Worm (Caenorhabditis elegans) whole organism, young adult: ENCODE data around the gene C16C10.8.

Experiments
- B0261.1 ChIP-seq: sonication (generic microtip); optimal IDR thresholded peaks from 2 replicates; lab custom pipeline; 2016; ENCODE audit warnings: mild to moderate bottlenecking, missing genetic modification characterization, moderate library complexity, missing compliant biosample characterization
- C17E4.6 ChIP-seq: fragments of 200-800 bp; sonication (Bioruptor generic); IDR thresholded peaks from 2 replicates; pipeline ENCODE4 v1.3.6; 2022; ENCODE audit warnings: missing genetic modification reagents, missing genetic modification characterization, missing compliant biosample characterization
- D2030.7 ChIP-seq: fragments of 200-800 bp; sonication (Bioruptor generic); IDR thresholded peaks from 2 replicates; pipeline ENCODE4 v1.3.6; 2022; ENCODE audit warnings: missing genetic modification reagents, missing genetic modification characterization, missing compliant biosample characterization
- F49E8.2 ChIP-seq: sonication (generic microtip); optimal IDR thresholded peaks from 3 replicates; lab custom pipeline; 2017; ENCODE audit warnings: missing genetic modification characterization, mild to moderate bottlenecking, missing compliant biosample characterization, antibody characterized with exemption, moderate library complexity; ENCODE audit not compliant: insufficient read depth
- F55B11.4 ChIP-seq: sonication (generic microtip); optimal IDR thresholded peaks from 2 replicates; lab custom pipeline; 2016; ENCODE audit warnings: missing compliant biosample characterization, missing genetic modification characterization, borderline replicate concordance; ENCODE audit not compliant: insufficient read depth
- F57C9.4 ChIP-seq: sonication (generic microtip); optimal IDR thresholded peaks from 2 replicates; lab custom pipeline; 2017; ENCODE audit warnings: mild to moderate bottlenecking, missing genetic modification characterization, missing compliant biosample characterization
- K12H6.12 ChIP-seq: fragments of 200-800 bp; sonication (Bioruptor generic); optimal IDR thresholded peaks from 2 replicates; lab custom pipeline; 2018; ENCODE audit warnings: mild to moderate bottlenecking, missing genetic modification characterization, missing compliant biosample characterization
- Y56A3A.18 ChIP-seq: fragments of 200-800 bp; sonication (Bioruptor generic); IDR thresholded peaks from 2 replicates; pipeline ENCODE4 v1.3.6; 2022; ENCODE audit warnings: missing genetic modification reagents, missing genetic modification characterization, missing compliant biosample characterization
- Y67H2A.10 ChIP-seq: fragments of 200-800 bp; sonication (Bioruptor generic); conservative IDR thresholded peaks from 2 replicates; pipeline ENCODE4 v1.3.6; 2022; ENCODE audit warnings: missing genetic modification reagents, missing genetic modification characterization, missing compliant biosample characterization
- Y79H2A.3 ChIP-seq: fragments of 200-800 bp; sonication (Bioruptor generic); conservative IDR thresholded peaks from 2 replicates; pipeline ENCODE4 v1.3.6; 2022; ENCODE audit warnings: missing genetic modification reagents, missing genetic modification characterization, missing compliant biosample characterization
- ZK185.1 ChIP-seq: sonication (generic microtip); optimal IDR thresholded peaks from 2 replicates; lab custom pipeline; 2016; ENCODE audit warnings: mild to moderate bottlenecking, missing genetic modification characterization, missing compliant biosample characterization; ENCODE audit not compliant: poor library complexity, severe bottlenecking
- akir-1 ChIP-seq: fragments of 200-800 bp; sonication (Bioruptor generic); optimal IDR thresholded peaks from 2 replicates; lab custom pipeline; 2018; ENCODE audit warnings: mild to moderate bottlenecking, missing genetic modification characterization, moderate library complexity, missing compliant biosample characterization
- aptf-2 ChIP-seq: fragments of 200-800 bp; sonication (Bioruptor generic); conservative IDR thresholded peaks from 2 replicates; pipeline ENCODE4 v1.3.6; 2022; ENCODE audit warnings: missing genetic modification reagents, missing genetic modification characterization, missing compliant biosample characterization
- athp-1 ChIP-seq: sonication (generic microtip); optimal IDR thresholded peaks from 2 replicates; lab custom pipeline; 2017; ENCODE audit warnings: mild to moderate bottlenecking, missing genetic modification characterization, missing compliant biosample characterization
- attf-3 ChIP-seq: fragments of 200-800 bp; sonication (Bioruptor generic); conservative IDR thresholded peaks from 2 replicates; pipeline ENCODE4 v1.3.6; 2022; ENCODE audit warnings: missing genetic modification reagents, missing genetic modification characterization, missing compliant biosample characterization
- attf-5 ChIP-seq: fragments of 200-800 bp; sonication (Bioruptor generic); optimal IDR thresholded peaks from 2 replicates; lab custom pipeline; 2018; ENCODE audit warnings: mild to moderate bottlenecking, missing genetic modification characterization, missing compliant biosample characterization
- cebp-1 ChIP-seq, 2 experiments: fragments of 200-800 bp in 1 of 2; sonication (Bioruptor generic) in 1 of 2; sonication (generic microtip) in 1 of 2; IDR thresholded peaks in 1 of 2; optimal IDR thresholded peaks in 1 of 2; 2 replicates each; pipeline versions ENCODE4 v1.3.6 to Lab custom; 2017 to 2022; ENCODE audit warnings: missing compliant biosample characterization in 2 of 2, missing genetic modification characterization in 2 of 2, mild to moderate bottlenecking in 1 of 2, missing genetic modification reagents in 1 of 2, moderate library complexity in 1 of 2
- ceh-27 ChIP-seq: fragments of 200-800 bp; sonication (Bioruptor generic); optimal IDR thresholded peaks from 2 replicates; lab custom pipeline; 2018; ENCODE audit warnings: mild to moderate bottlenecking, missing genetic modification characterization, moderate library complexity, missing compliant biosample characterization
- ceh-79 ChIP-seq: sonication (generic microtip); optimal IDR thresholded peaks from 2 replicates; lab custom pipeline; 2017; ENCODE audit warnings: mild to moderate bottlenecking, missing genetic modification characterization, missing compliant biosample characterization
- die-1 ChIP-seq: sonication (generic microtip); optimal IDR thresholded peaks from 2 replicates; lab custom pipeline; 2016; ENCODE audit warnings: missing genotype, mild to moderate bottlenecking, missing genetic modification characterization, missing compliant biosample characterization
- dox-1 ChIP-seq: fragments of 200-800 bp; sonication (Bioruptor generic); IDR thresholded peaks from 2 replicates; pipeline ENCODE4 v1.3.6; 2022; ENCODE audit warnings: missing genetic modification reagents, missing genetic modification characterization, missing compliant biosample characterization
- dpl-1 ChIP-seq: fragments of 150-350 bp; optimal IDR thresholded peaks from 2 replicates; lab custom pipeline; 2014; ENCODE audit warnings: missing biosample characterization, missing genetic modification reagents, missing genetic modification characterization
- efl-1 ChIP-seq: fragments of 150-350 bp; optimal IDR thresholded peaks from 2 replicates; lab custom pipeline; 2014; ENCODE audit warnings: missing biosample characterization, missing genetic modification reagents, missing genetic modification characterization
- ekl-4 ChIP-seq: fragments of 200-800 bp; sonication (Bioruptor generic); IDR thresholded peaks from 2 replicates; pipeline ENCODE4 v1.3.6; 2022; ENCODE audit warnings: missing genetic modification reagents, missing genetic modification characterization, missing compliant biosample characterization
- him-1 ChIP-seq: sonication (generic microtip); optimal IDR thresholded peaks from 2 replicates; lab custom pipeline; 2016; ENCODE audit warnings: missing genotype, missing genetic modification reagents, missing genetic modification characterization, missing compliant biosample characterization
- hmg-1.2 ChIP-seq: fragments of 200-800 bp; sonication (Bioruptor generic); IDR thresholded peaks from 2 replicates; pipeline ENCODE4 v1.3.6; 2022; ENCODE audit warnings: missing genetic modification reagents, missing genetic modification characterization, missing compliant biosample characterization
- lag-1 ChIP-seq: fragments of 200-800 bp; sonication (Bioruptor generic); IDR thresholded peaks from 2 replicates; pipeline ENCODE4 v1.3.6; 2022; ENCODE audit warnings: missing genetic modification reagents, missing genetic modification characterization, missing compliant biosample characterization
- let-607 ChIP-seq, 2 experiments: fragments of 200-800 bp in 1 of 2; sonication (Bioruptor generic) in 1 of 2; sonication (generic microtip) in 1 of 2; optimal IDR thresholded peaks; 2 replicates each; lab custom pipeline; 2016 to 2018; ENCODE audit warnings: mild to moderate bottlenecking in 2 of 2, missing compliant biosample characterization in 2 of 2, missing genetic modification characterization in 2 of 2, moderate library complexity in 2 of 2, missing genotype in 1 of 2
- lin-54 ChIP-seq: fragments of 200-800 bp; sonication (Bioruptor generic); optimal IDR thresholded peaks from 2 replicates; lab custom pipeline; 2018; ENCODE audit warnings: mild to moderate bottlenecking, missing genetic modification characterization, missing compliant biosample characterization
- lsy-27 ChIP-seq: sonication (generic microtip); optimal IDR thresholded peaks from 2 replicates; lab custom pipeline; 2017; ENCODE audit warnings: missing genetic modification characterization, mild to moderate bottlenecking, missing compliant biosample characterization, antibody characterized with exemption, missing genotype, borderline replicate concordance; ENCODE audit not compliant: insufficient read depth
- madf-6 ChIP-seq: fragments of 200-800 bp; sonication (Bioruptor generic); IDR thresholded peaks from 2 replicates; pipeline ENCODE4 v1.3.6; 2022; ENCODE audit warnings: missing genetic modification reagents, missing genetic modification characterization, missing compliant biosample characterization
- mcd-1 ChIP-seq: fragments of 200-800 bp; sonication (Bioruptor generic); IDR thresholded peaks from 2 replicates; pipeline ENCODE4 v1.3.6; 2022; ENCODE audit warnings: missing genetic modification reagents, missing genetic modification characterization, missing compliant biosample characterization
- nhr-120 ChIP-seq: fragments of 200-800 bp; sonication (Bioruptor generic); IDR thresholded peaks from 2 replicates; pipeline ENCODE4 v1.3.6; 2022; ENCODE audit warnings: missing genetic modification characterization, missing compliant biosample characterization
- repo-1 ChIP-seq: sonication (generic microtip); optimal IDR thresholded peaks from 2 replicates; lab custom pipeline; 2017; ENCODE audit warnings: mild to moderate bottlenecking, missing genetic modification characterization, missing compliant biosample characterization
- sea-2 ChIP-seq: fragments of 200-800 bp; sonication (Bioruptor generic); IDR thresholded peaks from 2 replicates; pipeline ENCODE4 v1.3.6; 2022; ENCODE audit warnings: missing genetic modification characterization, missing compliant biosample characterization
- snpc-1.1 ChIP-seq: sonication (generic microtip); optimal IDR thresholded peaks from 2 replicates; lab custom pipeline; 2017; ENCODE audit warnings: missing genetic modification characterization, mild to moderate bottlenecking, missing compliant biosample characterization, antibody characterized with exemption, moderate library complexity, missing genotype, missing genetic modification reagents; ENCODE audit not compliant: insufficient read depth
- snpc-4 ChIP-seq, 5 experiments: fragments of 150-350 bp in 1 of 5; sonication (generic microtip) in 4 of 5; optimal IDR thresholded peaks; 2 replicates each; lab custom pipeline; 2014 to 2018; ENCODE audit warnings: missing genetic modification characterization in 5 of 5, missing biosample characterization in 3 of 5, antibody characterized with exemption in 2 of 5, mild to moderate bottlenecking in 2 of 5, missing compliant biosample characterization in 2 of 5, missing genotype in 2 of 5, moderate library complexity in 2 of 5, missing genetic modification reagents in 1 of 5
- tbp1 ChIP-seq: fragments of 200-800 bp; sonication (Bioruptor generic); optimal IDR thresholded peaks from 2 replicates; lab custom pipeline; 2018; ENCODE audit warnings: mild to moderate bottlenecking, missing genetic modification characterization, missing compliant biosample characterization
- ztf-26 ChIP-seq: sonication (generic microtip); optimal IDR thresholded peaks from 2 replicates; lab custom pipeline; 2017; ENCODE audit warnings: missing genetic modification characterization, missing compliant biosample characterization
- ztf-6 ChIP-seq: fragments of 200-800 bp; sonication (Bioruptor generic); IDR thresholded peaks from 2 replicates; pipeline ENCODE4 v1.3.6; 2022; ENCODE audit warnings: missing genetic modification reagents, missing genetic modification characterization, missing compliant biosample characterization

C16C10.8 gene

DNA sequence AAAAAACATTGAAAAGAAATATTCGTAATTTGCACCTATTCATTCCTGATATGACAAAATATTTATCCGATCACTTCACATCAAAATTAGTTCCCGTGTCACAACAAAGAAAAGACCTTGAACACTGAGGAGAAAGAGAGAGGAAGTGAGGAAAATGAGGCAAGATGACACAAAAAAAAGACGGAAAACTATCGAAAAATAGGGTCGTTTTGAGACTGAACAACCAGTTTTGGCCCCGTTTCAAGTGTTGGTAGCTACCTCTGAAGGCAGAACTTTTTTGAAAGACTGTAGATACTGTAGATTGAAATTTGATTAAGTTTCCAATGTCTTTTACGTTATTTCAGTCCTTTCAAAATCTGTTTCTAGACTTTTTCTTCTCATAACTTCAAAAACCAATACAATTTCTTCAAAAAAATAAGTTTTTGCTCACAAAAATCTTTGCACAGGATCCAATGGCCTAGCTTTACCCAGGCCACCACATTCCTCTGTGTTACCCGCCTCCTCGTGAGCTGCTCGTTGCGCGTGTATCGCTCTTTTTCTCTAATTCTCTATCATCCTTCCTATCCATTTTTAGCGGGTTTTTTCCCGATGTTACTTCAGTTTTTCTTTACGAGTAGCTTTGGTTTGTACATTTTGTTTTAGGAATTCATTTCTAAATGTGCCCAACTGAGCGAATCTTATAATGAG, 32.5 kb upstream of the C16C10.8 start (continued):
- TF ChIP-seq K12H6.12 (peak; percentile 26), let-607 (tag; optimal IDR thresholded peaks at IDR 0.05; lab: Kevin White, UChicago) (no peak), ekl-4 (GFP tag; lab: Robert Waterston, UW) (peak; percentile 31; the same call in 1 of the 2 replicates), sea-2 (GFP tag; lab: Robert Waterston, UW) (no peak), Y67H2A.10 (GFP tag; lab: Robert Waterston, UW) (0 out of 2 replicates have a peak, but pooled peaks have one; percentile 14), F49E8.2 (tag; lab: Kevin White, UChicago) (no peak), ztf-6 (GFP tag; lab: Robert Waterston, UW) (0 out of 2 replicates have a peak, but pooled peaks have one; percentile 13), ceh-27 (GFP tag; lab: Kevin White, UChicago) (peak; percentile 19), die-1 (no peak), him-1 (tag; lab: Kevin White, UChicago) (no peak), ZK185.1 (tag; lab: Kevin White, UChicago) (peak; percentile 11), D2030.7 (GFP tag; lab: Robert Waterston, UW) (0 out of 2 replicates have a peak, but pooled peaks have one; percentile 18), dox-1 (GFP tag; lab: Robert Waterston, UW) (0 out of 2 replicates have a peak, but pooled peaks have one; percentile 20), efl-1 (GFP tag; lab: Kevin White, UChicago) (peak; percentile 57), cebp-1 (GFP tag; IDR thresholded peaks at IDR 0.05; lab: Robert Waterston, UW) (no peak), cebp-1 (tag; optimal IDR thresholded peaks at IDR 0.05; lab: Kevin White, UChicago) (peak; percentile 45), madf-6 (GFP tag; lab: Robert Waterston, UW) (no peak), akir-1 (no peak), C17E4.6 (GFP tag; lab: Robert Waterston, UW) (no peak), hmg-1.2 (peak; percentile 66; the same call in 1 of the 2 replicates), athp-1 (tag; lab: Kevin White, UChicago) (no peak), attf-5 (no peak), lag-1 (GFP tag; lab: Robert Waterston, UW) (no peak), F55B11.4 (no peak)

DNA sequence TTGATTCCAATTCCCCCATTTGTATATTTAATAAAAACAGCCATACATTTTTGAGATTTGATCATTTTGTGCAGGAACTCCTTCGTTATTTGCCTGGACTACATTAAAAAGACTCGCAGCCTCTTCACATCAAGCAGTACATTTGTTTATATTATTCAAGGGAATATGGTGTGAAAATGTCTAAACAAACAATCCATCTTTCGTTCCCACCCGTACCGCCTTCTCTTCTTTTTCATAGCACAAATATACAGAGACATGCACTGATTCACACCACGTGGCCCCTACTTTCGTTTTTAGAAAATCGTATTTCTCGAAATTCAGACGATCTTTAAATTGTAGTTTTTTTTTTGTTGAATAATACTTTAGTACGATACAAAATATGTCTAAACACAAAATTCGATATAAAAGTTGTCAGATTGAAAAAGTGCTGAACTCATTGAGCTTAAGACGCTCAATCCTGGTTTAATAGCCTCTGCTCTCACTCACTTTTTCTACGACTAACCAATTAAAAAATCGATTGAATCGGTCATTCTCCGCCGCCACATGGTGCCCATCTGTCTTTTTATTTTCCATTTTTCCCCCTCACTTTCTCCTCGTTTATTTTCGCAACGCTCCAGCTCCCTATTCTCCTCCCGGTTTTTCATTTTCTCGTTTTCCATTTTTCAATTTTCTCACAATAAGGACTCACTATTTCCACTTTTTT, 31.5 kb upstream of the C16C10.8 start:
- TF ChIP-seq madf-6 (GFP tag; lab: Robert Waterston, UW) = peak; percentile 66
- TF ChIP-seq ekl-4 (GFP tag; lab: Robert Waterston, UW) = peak; percentile 83
- no peak for TF ChIP-seq attf-3 (GFP tag; lab: Robert Waterston, UW)
- TF ChIP-seq nhr-120 (GFP tag; lab: Robert Waterston, UW) = peak; percentile 93
- TF ChIP-seq mcd-1 (GFP tag; lab: Robert Waterston, UW) = 0 out of 2 replicates have a peak, but pooled peaks have one; percentile 19
- TF ChIP-seq snpc-1.1 = no peak
- TF ChIP-seq Y79H2A.3 (GFP tag; lab: Robert Waterston, UW) = no peak
- peak; percentile 86 for TF ChIP-seq repo-1 (tag; lab: Kevin White, UChicago)
- no peak for TF ChIP-seq lsy-27
- no peak for TF ChIP-seq aptf-2 (GFP tag; lab: Robert Waterston, UW)
- TF ChIP-seq tbp1 = peak; percentile 41
- no peak for TF ChIP-seq die-1
- peak; percentile 62 for TF ChIP-seq F57C9.4 (tag; lab: Kevin White, UChicago)
- no peak for TF ChIP-seq efl-1 (GFP tag; lab: Kevin White, UChicago)
- peak; percentile 42 for TF ChIP-seq ceh-27 (GFP tag; lab: Kevin White, UChicago)
- peak; percentile 54 for TF ChIP-seq lin-54 (GFP tag; lab: Kevin White, UChicago)
- TF ChIP-seq dpl-1 = no peak
- peak; percentile 56 for TF ChIP-seq ztf-26 (tag; lab: Kevin White, UChicago)
- no peak for TF ChIP-seq cebp-1 (GFP tag; IDR thresholded peaks at IDR 0.05; lab: Robert Waterston, UW)
- peak; percentile 62 for TF ChIP-seq cebp-1 (tag; optimal IDR thresholded peaks at IDR 0.05; lab: Kevin White, UChicago)
- TF ChIP-seq snpc-4 (GFP tag; optimal IDR thresholded peaks at IDR 0.05; lab: Kevin White, UChicago) = no peak
- peak in 2 of 4 experiments; percentile 42 to 47 for TF ChIP-seq snpc-4 (tag; optimal IDR thresholded peaks at IDR 0.05; lab: Kevin White, UChicago)
- peak; percentile 14 for TF ChIP-seq B0261.1 (tag; lab: Kevin White, UChicago)
- TF ChIP-seq athp-1 (tag; lab: Kevin White, UChicago) = peak; percentile 68
- TF ChIP-seq D2030.7 (GFP tag; lab: Robert Waterston, UW) = 0 out of 2 replicates have a peak, but pooled peaks have one; percentile 24
- TF ChIP-seq Y56A3A.18 (GFP tag; lab: Robert Waterston, UW) = peak; percentile 87
- peak; percentile 33 for TF ChIP-seq ceh-79 (tag; lab: Kevin White, UChicago)
- TF ChIP-seq sea-2 (GFP tag; lab: Robert Waterston, UW) = no peak
